Worm (Caenorhabditis elegans): ENCODE results near the gene pgp-10.

DNA sequence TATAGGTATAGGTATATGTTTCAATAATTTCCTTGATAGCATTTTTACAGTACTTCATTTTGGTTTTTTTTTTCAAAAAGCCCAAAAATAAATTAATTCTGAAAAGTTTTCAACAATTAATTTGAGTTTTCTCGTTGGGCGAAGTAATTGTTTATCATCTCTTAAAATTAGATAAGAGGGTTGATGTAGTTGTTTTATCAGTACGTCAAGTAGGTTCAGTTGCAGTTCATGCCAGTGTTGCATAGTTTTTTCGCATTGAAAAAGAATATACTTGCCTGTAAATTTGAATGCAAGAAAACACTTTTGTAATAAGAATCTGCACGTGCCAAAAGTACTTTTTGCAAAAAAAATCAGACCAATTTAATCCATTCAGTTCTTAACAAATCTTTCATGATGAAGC is 33.7 kb upstream of the pgp-10 start:
- TF ChIP-seq lsy-2 (tag; optimal IDR thresholded peaks at IDR 0.05), result no peak
- no peak for TF ChIP-seq unc-39 (tag; optimal IDR thresholded peaks at IDR 0.05)
- no peak for TF ChIP-seq lin-13 (tag; optimal IDR thresholded peaks at IDR 0.05)
